Fruit fly (Drosophila melanogaster): Measurements from ENCODE around the gene Dyro.

Gene Dyro

dm6 chr3L:11247370-11248255, 48.1 kb downstream of the Dyro start (continued):
- no peak for TF ChIP-seq D (optimal IDR thresholded peaks at IDR 0.05)
- TF ChIP-seq D (GFP tag; optimal IDR thresholded peaks at IDR 0.05), result no peak
- TF ChIP-seq CG4617 (GFP tag; optimal IDR thresholded peaks at IDR 0.05; ENCODE audit: borderline replicate concordance), result no peak
- no peak; the same call in 1 of the 2 replicates for TF ChIP-seq amos (GFP tag; IDR thresholded peaks at IDR 0.05; ENCODE audit: partially characterized antibody)
- no peak for TF ChIP-seq stwl (tag; optimal IDR thresholded peaks at IDR 0.05)
- TF ChIP-seq corto (GFP tag; optimal IDR thresholded peaks at IDR 0.05), result no peak
- TF ChIP-seq gcm (GFP tag; optimal IDR thresholded peaks at IDR 0.05), result peak; percentile 28
- TF ChIP-seq Pdp1 (GFP tag; optimal IDR thresholded peaks at IDR 0.05), result peak in 1 of 2 experiments; percentile 3
- no peak for TF ChIP-seq Lim3 (GFP tag; IDR thresholded peaks at IDR 0.05)
- no peak for TF ChIP-seq bcd (GFP tag; optimal IDR thresholded peaks at IDR 0.05)
- TF ChIP-seq CG8089 (GFP tag; optimal IDR thresholded peaks at IDR 0.05), result no peak
- TF ChIP-seq nau (GFP tag; optimal IDR thresholded peaks at IDR 0.05), result peak; percentile 80
- TF ChIP-seq GATAe (GFP tag; conservative IDR thresholded peaks at IDR 0.05), result no peak
- TF ChIP-seq Usf (GFP tag; optimal IDR thresholded peaks at IDR 0.05), result no peak
- no peak for TF ChIP-seq HLH54F (GFP tag; optimal IDR thresholded peaks at IDR 0.05)
- no peak for TF ChIP-seq CG8388 (GFP tag; optimal IDR thresholded peaks at IDR 0.05)
- TF ChIP-seq sima (GFP tag; optimal IDR thresholded peaks at IDR 0.05), result no peak
- TF ChIP-seq CG4360 (GFP tag; IDR thresholded peaks at IDR 0.05), result peak; percentile 43; the same call in 1 of the 2 replicates
- TF ChIP-seq nom (GFP tag; optimal IDR thresholded peaks at IDR 0.05), result peak; percentile 80
- TF ChIP-seq Mrtf (GFP tag; IDR thresholded peaks at IDR 0.05), result no peak
- TF ChIP-seq Hr78 (GFP tag; optimal IDR thresholded peaks at IDR 0.05), result no peak
- TF ChIP-seq br (optimal IDR thresholded peaks at IDR 0.05), result no peak
- no peak for TF ChIP-seq CG7556 (GFP tag; optimal IDR thresholded peaks at IDR 0.05)
- no peak for TF ChIP-seq fd96Cb (tag; optimal IDR thresholded peaks at IDR 0.05)
- TF ChIP-seq CG13287 (GFP tag; IDR thresholded peaks at IDR 0.05; ENCODE audit: partially characterized antibody), result peak; percentile 48
- no peak for TF ChIP-seq CG2129 (GFP tag; IDR thresholded peaks at IDR 0.05; ENCODE audit: partially characterized antibody)
- peak; percentile 85 for TF ChIP-seq ci (GFP tag; IDR thresholded peaks at IDR 0.05)
- TF ChIP-seq Sox102F (GFP tag; optimal IDR thresholded peaks at IDR 0.05), result no peak
- no peak for TF ChIP-seq D19B (GFP tag; optimal IDR thresholded peaks at IDR 0.05)
- no peak for TF ChIP-seq peb (GFP tag; IDR thresholded peaks at IDR 0.05)
- TF ChIP-seq CG11723 (GFP tag; optimal IDR thresholded peaks at IDR 0.05), result no peak
- TF ChIP-seq CG3847 (GFP tag; IDR thresholded peaks at IDR 0.05), result no peak
- no peak for TF ChIP-seq CG12391 (tag; optimal IDR thresholded peaks at IDR 0.05)
- TF ChIP-seq B-H1 (GFP tag; IDR thresholded peaks at IDR 0.05), result no peak
- peak; percentile 36 for TF ChIP-seq MTF-1 (GFP tag; optimal IDR thresholded peaks at IDR 0.05; ENCODE audit: borderline replicate concordance)
- peak; percentile 3 for TF ChIP-seq CG15601 (tag; optimal IDR thresholded peaks at IDR 0.05)
- TF ChIP-seq CG8924 (tag; optimal IDR thresholded peaks at IDR 0.05), result peak; percentile 23
- TF ChIP-seq pros (GFP tag; optimal IDR thresholded peaks at IDR 0.05), result peak; percentile 54
- TF ChIP-seq zfh2 (GFP tag; optimal IDR thresholded peaks at IDR 0.05), result no peak
- TF ChIP-seq lab (GFP tag; optimal IDR thresholded peaks at IDR 0.05), result peak; percentile 53
- no peak for TF ChIP-seq CG8281 (tag; optimal IDR thresholded peaks at IDR 0.05)
- no peak for TF ChIP-seq Doc2 (GFP tag; IDR thresholded peaks at IDR 0.05)
- no peak for TF ChIP-seq Kr (GFP tag; optimal IDR thresholded peaks at IDR 0.05)
- TF ChIP-seq caup (GFP tag; optimal IDR thresholded peaks at IDR 0.05; ENCODE audit: severe bottlenecking), result peak; percentile 10
- TF ChIP-seq sd (tag; optimal IDR thresholded peaks at IDR 0.05), result no peak
- no peak for TF ChIP-seq CG6272 (GFP tag; IDR thresholded peaks at IDR 0.05)
- no peak for TF ChIP-seq CG2712 (tag; optimal IDR thresholded peaks at IDR 0.05)
- TF ChIP-seq CG3407 (GFP tag; optimal IDR thresholded peaks at IDR 0.05), result peak; percentile 96

All from whole organism, embryonic.